Worm (Caenorhabditis elegans) whole organism, mixed stage, embryonic: Measurements from ENCODE around the gene F15B9.6.

Experiments used
- M03D4.4 ChIP-seq: sonication (generic microtip); optimal IDR thresholded peaks from 2 replicates; lab custom pipeline; 2017; ENCODE audit warnings: mild to moderate bottlenecking, missing genetic modification characterization, missing compliant biosample characterization
- bed-3 ChIP-seq: fragments of 200-800 bp; sonication (Bioruptor generic); optimal IDR thresholded peaks from 3 replicates; lab custom pipeline; 2018; ENCODE audit warnings: mild to moderate bottlenecking, missing genetic modification characterization, moderate library complexity, missing compliant biosample characterization
- blmp-1 ChIP-seq: fragments of 150-350 bp; optimal IDR thresholded peaks from 2 replicates; lab custom pipeline; 2014; ENCODE audit warnings: missing biosample characterization, missing genetic modification characterization
- ceh-39 ChIP-seq: fragments of 150-350 bp; optimal IDR thresholded peaks from 2 replicates; lab custom pipeline; 2014; ENCODE audit warnings: missing biosample characterization, missing genetic modification characterization
- ceh-43 ChIP-seq: fragments of 200-800 bp; sonication (Bioruptor generic); optimal IDR thresholded peaks from 2 replicates; lab custom pipeline; 2018; ENCODE audit warnings: mild to moderate bottlenecking, missing genetic modification characterization, moderate library complexity, missing compliant biosample characterization
- ceh-83 ChIP-seq: fragments of 200-800 bp; sonication (Bioruptor generic); optimal IDR thresholded peaks from 2 replicates; lab custom pipeline; 2018; ENCODE audit warnings: mild to moderate bottlenecking, missing genetic modification characterization, missing compliant biosample characterization
- ces-1 ChIP-seq: fragments of 150-350 bp; optimal IDR thresholded peaks from 2 replicates; lab custom pipeline; 2014; ENCODE audit warnings: missing biosample characterization, missing genetic modification reagents, missing genetic modification characterization
- cnd-1 ChIP-seq: fragments of 200-800 bp; sonication (Bioruptor generic); optimal IDR thresholded peaks from 2 replicates; lab custom pipeline; 2018; ENCODE audit warnings: mild to moderate bottlenecking, missing genetic modification characterization, missing compliant biosample characterization
- drap-1 ChIP-seq: fragments of 200-800 bp; sonication (Bioruptor generic); optimal IDR thresholded peaks from 3 replicates; lab custom pipeline; 2018; ENCODE audit warnings: mild to moderate bottlenecking, missing genetic modification characterization, missing compliant biosample characterization
- elt-1 ChIP-seq: sonication (generic microtip); optimal IDR thresholded peaks from 2 replicates; lab custom pipeline; 2017; ENCODE audit warnings: missing genetic modification characterization, mild to moderate bottlenecking, missing compliant biosample characterization, antibody characterized with exemption, moderate library complexity, borderline replicate concordance; ENCODE audit not compliant: insufficient read depth
- elt-3 ChIP-seq: fragments of 150-350 bp; optimal IDR thresholded peaks from 2 replicates; lab custom pipeline; 2014; ENCODE audit warnings: missing biosample characterization, missing genetic modification characterization
- flh-1 ChIP-seq: fragments of 200-800 bp; sonication (Bioruptor generic); optimal IDR thresholded peaks from 2 replicates; lab custom pipeline; 2018; ENCODE audit warnings: mild to moderate bottlenecking, missing genetic modification characterization, moderate library complexity, missing compliant biosample characterization
- ham-2 ChIP-seq: fragments of 200-800 bp; sonication (Bioruptor generic); optimal IDR thresholded peaks from 2 replicates; lab custom pipeline; 2018; ENCODE audit warnings: mild to moderate bottlenecking, missing genetic modification characterization, missing compliant biosample characterization
- hlh-1 ChIP-seq: fragments of 150-350 bp; optimal IDR thresholded peaks from 2 replicates; lab custom pipeline; 2014; ENCODE audit warnings: missing biosample characterization, missing genetic modification reagents, missing genetic modification characterization
- lin-13 ChIP-seq: fragments of 150-350 bp; optimal IDR thresholded peaks from 2 replicates; lab custom pipeline; 2014; ENCODE audit warnings: missing biosample characterization, missing genetic modification characterization
- lin-32 ChIP-seq: fragments of 200-800 bp; sonication (Bioruptor generic); optimal IDR thresholded peaks from 2 replicates; lab custom pipeline; 2018; ENCODE audit warnings: mild to moderate bottlenecking, missing genetic modification characterization, missing compliant biosample characterization
- lsy-2 ChIP-seq: fragments of 150-350 bp; optimal IDR thresholded peaks from 2 replicates; lab custom pipeline; 2014; ENCODE audit warnings: missing biosample characterization, missing genetic modification characterization
- mab-5 ChIP-seq: fragments of 150-350 bp; optimal IDR thresholded peaks from 2 replicates; lab custom pipeline; 2014; ENCODE audit warnings: missing biosample characterization, missing genetic modification characterization
- mep-1 ChIP-seq: fragments of 150-350 bp; optimal IDR thresholded peaks from 2 replicates; lab custom pipeline; 2017; ENCODE audit warnings: missing biosample characterization, missing genetic modification reagents, missing genetic modification characterization, inconsistent platforms
- mls-2 ChIP-seq: sonication (generic microtip); optimal IDR thresholded peaks from 2 replicates; lab custom pipeline; 2016; ENCODE audit warnings: mild to moderate bottlenecking, missing genetic modification characterization, moderate library complexity, missing compliant biosample characterization
- nhr-12 ChIP-seq: fragments of 150-350 bp; optimal IDR thresholded peaks from 2 replicates; lab custom pipeline; 2014; ENCODE audit warnings: missing biosample characterization, missing genetic modification characterization
- nhr-2 ChIP-seq: fragments of 150-350 bp; optimal IDR thresholded peaks from 2 replicates; lab custom pipeline; 2014; ENCODE audit warnings: missing biosample characterization, missing genetic modification characterization
- nhr-237 ChIP-seq: fragments of 150-350 bp; optimal IDR thresholded peaks from 2 replicates; lab custom pipeline; 2014; ENCODE audit warnings: missing biosample characterization, missing genetic modification characterization
- nhr-28 ChIP-seq: fragments of 150-350 bp; optimal IDR thresholded peaks from 2 replicates; lab custom pipeline; 2014; ENCODE audit warnings: missing biosample characterization, missing genetic modification characterization
- nhr-76 ChIP-seq: sonication (generic microtip); optimal IDR thresholded peaks from 2 replicates; lab custom pipeline; 2017; ENCODE audit warnings: missing biosample characterization, missing genetic modification characterization
- pha-4 ChIP-seq: fragments of 150-350 bp; optimal IDR thresholded peaks from 2 replicates; lab custom pipeline; 2018; ENCODE audit warnings: missing biosample characterization, missing genetic modification reagents, missing genetic modification characterization
- sem-2 ChIP-seq: fragments of 200-800 bp; sonication (Bioruptor generic); optimal IDR thresholded peaks from 2 replicates; lab custom pipeline; 2018; ENCODE audit warnings: mild to moderate bottlenecking, missing genetic modification characterization, missing compliant biosample characterization
- snpc-4 ChIP-seq: fragments of 150-350 bp; optimal IDR thresholded peaks from 2 replicates; lab custom pipeline; 2014; ENCODE audit warnings: missing biosample characterization, missing genetic modification characterization
- sptf-1 ChIP-seq: sonication (generic microtip); optimal IDR thresholded peaks from 2 replicates; lab custom pipeline; 2017; ENCODE audit warnings: mild to moderate bottlenecking, missing genetic modification characterization, moderate library complexity, missing compliant biosample characterization
- tbx-8 ChIP-seq: fragments of 200-800 bp; sonication (Bioruptor generic); optimal IDR thresholded peaks from 2 replicates; lab custom pipeline; 2018; ENCODE audit warnings: mild to moderate bottlenecking, missing genetic modification characterization, moderate library complexity, missing compliant biosample characterization
- unc-120 ChIP-seq: sonication (generic microtip); optimal IDR thresholded peaks from 2 replicates; lab custom pipeline; 2017; ENCODE audit warnings: missing genetic modification characterization, missing compliant biosample characterization; ENCODE audit not compliant: poor library complexity, severe bottlenecking
- unc-62 ChIP-seq: fragments of 150-350 bp; optimal IDR thresholded peaks from 2 replicates; lab custom pipeline; 2014; ENCODE audit warnings: missing biosample characterization, missing genetic modification reagents, missing genetic modification characterization
- zip-8 ChIP-seq: fragments of 150-350 bp; optimal IDR thresholded peaks from 2 replicates; lab custom pipeline; 2014; ENCODE audit warnings: missing biosample characterization, missing genetic modification characterization
- ztf-11 ChIP-seq: fragments of 150-350 bp; optimal IDR thresholded peaks from 2 replicates; lab custom pipeline; 2014; ENCODE audit warnings: missing biosample characterization, missing genetic modification characterization

Gene F15B9.6

DNA sequence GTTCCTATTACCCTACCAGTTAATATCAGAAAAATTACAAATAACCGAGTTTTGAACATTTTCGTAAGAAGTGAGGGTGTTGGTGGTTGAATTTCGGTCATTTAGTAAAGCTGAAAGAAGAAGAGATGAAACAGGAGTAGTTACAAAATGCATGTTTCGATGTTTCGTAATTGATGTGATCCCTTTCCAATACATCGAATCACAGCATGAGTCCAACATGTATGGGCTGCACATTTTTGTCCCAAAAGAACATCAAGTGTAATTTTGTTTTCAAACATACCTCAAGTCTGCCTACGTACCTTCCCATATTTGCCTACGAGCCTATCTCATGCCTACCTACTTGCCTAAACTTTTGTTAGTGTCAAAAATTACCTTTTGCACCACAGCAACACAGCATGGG lies 22.5 kb downstream of the F15B9.6 start, which contains the start of gene W07G4.2:
Gene W07G4.2, minus strand, starts transcription at position 101 of the 400 bp plus-strand sequence.
- TF ChIP-seq mab-5 (tag; lab: Kevin White, UChicago) (no peak), nhr-12 (no peak), ztf-11 (no peak), ceh-43 (GFP tag; lab: Kevin White, UChicago) (no peak), flh-1 (GFP tag; lab: Kevin White, UChicago) (no peak), sem-2 (no peak), nhr-28 (no peak)
- TF ChIP-seq, all 35 proteins: peak for 0

DNA sequence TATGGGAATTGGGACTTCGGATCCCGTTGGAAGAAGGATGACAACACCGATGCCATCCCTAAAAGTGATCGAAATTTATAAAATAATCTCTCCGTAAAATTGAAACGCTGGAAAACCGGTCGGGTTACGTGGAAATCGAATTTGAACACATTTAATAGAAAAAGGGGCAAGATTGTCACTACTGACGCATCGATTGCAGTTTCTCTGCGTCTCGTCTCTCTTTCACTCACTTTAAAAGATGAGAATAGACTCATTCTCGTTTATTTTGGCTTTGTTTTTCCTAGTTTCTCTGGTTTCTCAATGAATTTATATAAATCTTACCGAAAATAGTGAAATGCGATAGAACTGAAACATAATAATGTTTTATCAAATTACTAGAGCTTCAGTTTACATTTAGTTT lies 27.7 kb downstream of the F15B9.6 start, which contains the start of gene scyl-1:
Gene scyl-1, minus strand, starts transcription at position 56 of the 400 bp plus-strand sequence.
- TF ChIP-seq unc-62 (peak; percentile 16), bed-3 (GFP tag; lab: Kevin White, UChicago) (no peak), ztf-11 (peak; percentile 3), mls-2 (tag; lab: Kevin White, UChicago) (peak; percentile 7), mab-5 (tag; lab: Kevin White, UChicago) (no peak), sem-2 (no peak), nhr-2 (no peak), mep-1 (tag; lab: Kevin White, UChicago) (peak; percentile 66), lsy-2 (peak; percentile 61), nhr-28 (no peak), tbx-8 (GFP tag; lab: Kevin White, UChicago) (no peak), lin-13 (tag; lab: Kevin White, UChicago) (peak; percentile 36), ceh-83 (GFP tag; lab: Kevin White, UChicago) (peak; percentile 17), nhr-76 (tag; lab: Kevin White, UChicago) (no peak), ham-2 (GFP tag; lab: Kevin White, UChicago) (no peak), flh-1 (GFP tag; lab: Kevin White, UChicago) (no peak), elt-1 (no peak), sptf-1 (tag; lab: Kevin White, UChicago) (peak; percentile 64), lin-32 (no peak), hlh-1 (tag; lab: Kevin White, UChicago) (peak; percentile 57), ces-1 (peak; percentile 86), snpc-4 (tag; lab: Kevin White, UChicago) (no peak), pha-4 (tag; lab: Kevin White, UChicago) (no peak), drap-1 (GFP tag; lab: Kevin White, UChicago) (peak; percentile 32), nhr-12 (no peak), M03D4.4 (tag; lab: Kevin White, UChicago) (peak; percentile 36), unc-120 (tag; lab: Kevin White, UChicago) (no peak), ceh-43 (GFP tag; lab: Kevin White, UChicago) (no peak), zip-8 (no peak), elt-3 (tag; lab: Kevin White, UChicago) (no peak), ceh-39 (no peak), nhr-237 (peak; percentile 52), blmp-1 (peak; percentile 19)

DNA sequence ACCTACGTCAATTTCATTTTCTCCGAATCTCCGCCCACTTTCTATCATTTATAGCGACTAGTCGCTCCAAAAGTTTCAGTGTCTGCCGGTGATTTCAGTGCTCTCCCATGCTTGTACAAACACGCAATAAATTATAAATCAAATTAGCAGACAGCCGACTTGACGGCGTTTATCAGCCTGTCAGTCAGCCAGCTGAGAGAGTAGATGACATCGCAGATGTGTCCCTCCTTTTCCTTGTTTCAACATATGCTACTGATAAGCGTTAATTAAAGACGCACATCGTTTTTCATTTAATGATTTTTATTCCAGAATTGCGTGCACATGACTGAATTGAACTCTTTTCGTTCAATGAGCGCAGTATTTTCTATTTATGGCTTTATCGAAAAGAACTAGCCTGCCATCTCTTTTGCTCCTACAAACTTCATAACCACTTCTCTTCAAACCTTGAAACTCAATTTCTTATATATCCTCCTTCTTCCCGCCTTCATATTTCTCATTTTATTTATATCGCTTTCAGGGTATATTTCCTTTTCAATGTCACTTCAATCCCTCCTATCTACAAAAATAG lies 29.3 kb downstream of the F15B9.6 start, which contains the start of gene lap-2:
Gene lap-2, plus strand, starts transcription at position 518 of the 568 bp plus-strand sequence.
- TF ChIP-seq ham-2 (GFP tag; lab: Kevin White, UChicago) (no peak), sptf-1 (tag; lab: Kevin White, UChicago) (no peak), unc-62 (peak; percentile 71)
- TF ChIP-seq, all 35 proteins: peak for 1

DNA sequence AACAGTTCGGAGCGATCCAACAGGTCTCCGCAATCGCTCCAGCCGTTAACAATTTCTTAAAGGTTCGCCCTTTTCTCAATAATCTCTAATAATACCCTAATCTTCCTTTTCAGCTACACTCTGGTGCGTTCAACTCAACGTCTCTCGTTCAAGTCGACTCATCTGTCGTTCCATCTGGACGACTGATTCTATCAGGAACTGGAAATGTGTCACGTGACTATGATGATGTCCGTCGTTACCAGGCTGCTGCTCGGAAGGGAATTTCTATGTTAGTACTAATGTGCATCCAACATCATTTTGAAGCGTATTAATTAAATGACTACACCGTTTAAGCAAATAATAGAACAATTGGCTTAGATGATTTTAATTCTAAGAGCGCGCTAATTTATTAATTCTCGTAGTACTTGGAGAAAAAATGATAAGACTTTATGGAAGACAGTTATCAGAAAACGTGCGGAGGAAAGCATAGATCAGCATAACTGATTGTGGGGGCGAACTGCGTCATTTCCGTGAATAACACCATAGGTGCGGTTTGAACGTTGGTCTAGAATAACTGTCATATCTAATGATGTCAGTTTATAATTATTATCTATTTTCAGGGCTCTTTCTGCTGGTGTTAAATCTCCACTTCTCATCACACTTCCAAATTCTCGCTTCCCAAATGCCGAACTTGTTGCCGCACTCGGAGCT lies 30.0 kb downstream of the F15B9.6 start:
- TF ChIP-seq pha-4 (tag; lab: Kevin White, UChicago) (no peak), ceh-43 (GFP tag; lab: Kevin White, UChicago) (no peak), cnd-1 (no peak), M03D4.4 (tag; lab: Kevin White, UChicago) (no peak), lin-13 (tag; lab: Kevin White, UChicago) (no peak), blmp-1 (no peak), lin-32 (no peak), elt-1 (no peak), sptf-1 (tag; lab: Kevin White, UChicago) (no peak), mls-2 (tag; lab: Kevin White, UChicago) (no peak), zip-8 (no peak)
- TF ChIP-seq, all 35 proteins: peak for 0
